Fruit fly (Drosophila melanogaster): ENCODE measurements around the gene CG9396.

The CG9396 gene

dm6 chr3R:9598099-9598498 lies 26.7 kb upstream of the CG9396 start (continued):
- TF ChIP-seq CG16813 (GFP tag; IDR thresholded peaks at IDR 0.05; ENCODE audit: partially characterized antibody) (no peak), Hmx (GFP tag; optimal IDR thresholded peaks at IDR 0.05) (no peak), tin (GFP tag; optimal IDR thresholded peaks at IDR 0.05) (peak; percentile 64), gcm (GFP tag; optimal IDR thresholded peaks at IDR 0.05) (peak; percentile 45), CG15601 (tag; optimal IDR thresholded peaks at IDR 0.05) (peak; percentile 19), pan (optimal IDR thresholded peaks at IDR 0.05) (no peak), pan (GFP tag; optimal IDR thresholded peaks at IDR 0.05 in 1 of 2, IDR thresholded peaks at IDR 0.05 in 1 of 2) (no peak), CG12391 (tag; optimal IDR thresholded peaks at IDR 0.05) (peak; percentile 52), zen2 (GFP tag; IDR thresholded peaks at IDR 0.05; ENCODE audit: partially characterized antibody) (no peak), cad (GFP tag; optimal IDR thresholded peaks at IDR 0.05) (no peak), wor (GFP tag; IDR thresholded peaks at IDR 0.05) (0 out of 2 replicates have a peak, but pooled peaks have one; percentile 23), Ptx1 (GFP tag; IDR thresholded peaks at IDR 0.05) (peak; percentile 54), bcd (GFP tag; optimal IDR thresholded peaks at IDR 0.05) (peak; percentile 55), Sin3A (optimal IDR thresholded peaks at IDR 0.05) (no peak), knrl (GFP tag; IDR thresholded peaks at IDR 0.05; ENCODE audit: partially characterized antibody) (no peak), dimm (GFP tag; IDR thresholded peaks at IDR 0.05) (no peak), Gsc (GFP tag; IDR thresholded peaks at IDR 0.05) (no peak), oc (tag; optimal IDR thresholded peaks at IDR 0.05) (peak; percentile 44), CG10654 (GFP tag; optimal IDR thresholded peaks at IDR 0.05) (peak; percentile 21), peb (GFP tag; IDR thresholded peaks at IDR 0.05) (no peak), CG7271 (tag; optimal IDR thresholded peaks at IDR 0.05) (no peak), otp (GFP tag; IDR thresholded peaks at IDR 0.05) (no peak), sqz (GFP tag; optimal IDR thresholded peaks at IDR 0.05) (no peak), Dfd (GFP tag; optimal IDR thresholded peaks at IDR 0.05) (no peak), ewg (GFP tag; optimal IDR thresholded peaks at IDR 0.05) (peak; percentile 48), CG34224 (GFP tag; IDR thresholded peaks at IDR 0.05; ENCODE audit: partially characterized antibody) (no peak), CG3281 (GFP tag; optimal IDR thresholded peaks at IDR 0.05) (peak; percentile 31), slbo (GFP tag; IDR thresholded peaks at IDR 0.05) (peak; percentile 8; the same call in 1 of the 2 replicates), CG1603 (tag; optimal IDR thresholded peaks at IDR 0.05) (peak; percentile 82), Hr78 (GFP tag; optimal IDR thresholded peaks at IDR 0.05) (no peak), kay (GFP tag; optimal IDR thresholded peaks at IDR 0.05) (no peak), lab (GFP tag; optimal IDR thresholded peaks at IDR 0.05) (peak; percentile 37), grn (GFP tag; optimal IDR thresholded peaks at IDR 0.05) (no peak), CG17359 (tag; optimal IDR thresholded peaks at IDR 0.05) (peak; percentile 73), crc (GFP tag; optimal IDR thresholded peaks at IDR 0.05) (no peak), CG17829 (tag; optimal IDR thresholded peaks at IDR 0.05) (peak; percentile 68), CG8924 (tag; optimal IDR thresholded peaks at IDR 0.05) (peak; percentile 46), Nf-YB (GFP tag; optimal IDR thresholded peaks at IDR 0.05) (no peak), CG18262 (tag; optimal IDR thresholded peaks at IDR 0.05) (peak; percentile 64), ase (GFP tag; IDR thresholded peaks at IDR 0.05) (no peak), Blimp-1 (GFP tag; optimal IDR thresholded peaks at IDR 0.05) (peak; percentile 74), salm (tag; optimal IDR thresholded peaks at IDR 0.05) (peak; percentile 43), gt (GFP tag; IDR thresholded peaks at IDR 0.05) (no peak), CG14710 (tag; optimal IDR thresholded peaks at IDR 0.05) (peak; percentile 71), Lhr (GFP tag; optimal IDR thresholded peaks at IDR 0.05) (peak; percentile 30), tna (GFP tag; IDR thresholded peaks at IDR 0.05; ENCODE audit: partially characterized antibody) (no peak), CG3847 (GFP tag; IDR thresholded peaks at IDR 0.05) (no peak), CG10431 (GFP tag; optimal IDR thresholded peaks at IDR 0.05) (no peak), CG10366 (GFP tag; IDR thresholded peaks at IDR 0.05) (peak; percentile 38; the same call in 1 of the 2 replicates), Bteb2 (GFP tag; optimal IDR thresholded peaks at IDR 0.05) (no peak), CG5180 (GFP tag; optimal IDR thresholded peaks at IDR 0.05) (no peak)

Data from whole organism, embryonic.